Fruit fly (Drosophila melanogaster): Measurements from ENCODE around the gene Reps.

dm6 chr2L:11066887-11067459 is 39.5 kb downstream of the Reps start, which contains the start of gene Samuel:
- TF ChIP-seq usp (GFP tag; optimal IDR thresholded peaks at IDR 0.05), result no peak
- TF ChIP-seq OdsH (GFP tag; optimal IDR thresholded peaks at IDR 0.05), result no peak
- peak; percentile 22 for TF ChIP-seq Sp1 (GFP tag; optimal IDR thresholded peaks at IDR 0.05)
- TF ChIP-seq tai (GFP tag; optimal IDR thresholded peaks at IDR 0.05), result no peak
- no peak for TF ChIP-seq HLH106 (tag; optimal IDR thresholded peaks at IDR 0.05)
- TF ChIP-seq Hnf4 (GFP tag; optimal IDR thresholded peaks at IDR 0.05), result peak; percentile 9
- no peak for TF ChIP-seq Hr78 (GFP tag; optimal IDR thresholded peaks at IDR 0.05)
- TF ChIP-seq Hr83 (GFP tag; optimal IDR thresholded peaks at IDR 0.05; ENCODE audit: poor library complexity, severe bottlenecking), result peak; percentile 46

Data from whole organism, wandering third instar larva.